Fruit fly (Drosophila melanogaster) whole organism, embryonic: ENCODE results near the gene MYPT-75D.
A peak's percentile ranks its signal among the peaks of the same experiment; 100 is the strongest.

ENCODE experiments used
- Asciz ChIP-seq: fragments of 200-800 bp; sonication (Bioruptor generic); optimal IDR thresholded peaks from 2 replicates; lab custom pipeline; 2017; ENCODE audit warnings: missing biosample characterization, mild to moderate bottlenecking, missing genetic modification characterization, missing genetic modification reagents
- B-H2 ChIP-seq: fragments of 200-800 bp; sonication (Bioruptor generic); optimal IDR thresholded peaks from 2 replicates; lab custom pipeline; 2018; ENCODE audit warnings: missing biosample characterization, mild to moderate bottlenecking, missing genetic modification characterization
- CG10654 ChIP-seq: fragments of 200-800 bp; sonication (Bioruptor generic); optimal IDR thresholded peaks from 2 replicates; lab custom pipeline; 2016; ENCODE audit warnings: missing biosample characterization, missing genetic modification characterization
- CG11696 ChIP-seq: fragments of 200-800 bp; sonication (Bioruptor generic); IDR thresholded peaks from 2 replicates; pipeline ENCODE4 v1.3.6; 2022; ENCODE audit warnings: missing biosample characterization, missing genetic modification characterization
- CG12659 ChIP-seq: fragments of 200-800 bp; sonication (Bioruptor generic); optimal IDR thresholded peaks from 3 replicates; lab custom pipeline; 2017; ENCODE audit warnings: mild to moderate bottlenecking, missing biosample characterization, missing genetic modification reagents, missing genetic modification characterization
- CG14441 ChIP-seq: fragments of 200-800 bp; sonication (Bioruptor generic); IDR thresholded peaks from 2 replicates; pipeline ENCODE4 v1.3.6; 2022; ENCODE audit warnings: missing biosample characterization, missing genetic modification characterization
- CG15269 ChIP-seq: fragments of 200-800 bp; sonication (Bioruptor generic); optimal IDR thresholded peaks from 2 replicates; lab custom pipeline; 2018; ENCODE audit warnings: missing biosample characterization, mild to moderate bottlenecking, missing genetic modification characterization, moderate library complexity
- CG16813 ChIP-seq: fragments of 200-800 bp; sonication (Bioruptor generic); IDR thresholded peaks from 3 replicates; pipeline ENCODE4 v1.3.6; 2022; ENCODE audit warnings: missing biosample characterization, missing genetic modification characterization; ENCODE audit not compliant: partially characterized antibody
- CG17328 ChIP-seq: fragments of 200-800 bp; sonication (Bioruptor generic); IDR thresholded peaks from 2 replicates; pipeline ENCODE4 v1.3.6; 2022; ENCODE audit warnings: missing biosample characterization, missing genetic modification characterization
- CG17359 ChIP-seq: fragments of 200-800 bp; sonication (Bioruptor generic); optimal IDR thresholded peaks from 3 replicates; lab custom pipeline; 2018; ENCODE audit warnings: missing biosample characterization, mild to moderate bottlenecking, missing genetic modification characterization, moderate library complexity
- CG17361 ChIP-seq: fragments of 200-800 bp; sonication (Bioruptor generic); IDR thresholded peaks from 3 replicates; pipeline ENCODE4 v1.3.6; 2022; ENCODE audit warnings: missing biosample characterization, missing genetic modification characterization
- CG17568 ChIP-seq: fragments of 200-800 bp; sonication (Bioruptor generic); optimal IDR thresholded peaks from 2 replicates; lab custom pipeline; 2018; ENCODE audit warnings: missing biosample characterization, mild to moderate bottlenecking, missing genetic modification characterization, moderate library complexity
- CG17829 ChIP-seq: fragments of 200-800 bp; optimal IDR thresholded peaks from 2 replicates; lab custom pipeline; 2019; ENCODE audit warnings: missing biosample characterization, mild to moderate bottlenecking, missing genetic modification characterization, moderate library complexity
- CG18599 ChIP-seq: fragments of 200-800 bp; sonication (Bioruptor generic); optimal IDR thresholded peaks from 3 replicates; lab custom pipeline; 2017; ENCODE audit warnings: missing biosample characterization, missing genetic modification characterization, mild to moderate bottlenecking, moderate library complexity, missing genetic modification reagents
- CG43689 ChIP-seq: fragments of 200-800 bp; sonication (Bioruptor generic); IDR thresholded peaks from 2 replicates; pipeline ENCODE4 v1.3.6; 2022; ENCODE audit warnings: missing biosample characterization, missing genetic modification characterization
- CG7556 ChIP-seq: fragments of 200-800 bp; sonication (Bioruptor generic); optimal IDR thresholded peaks from 2 replicates; lab custom pipeline; 2017; ENCODE audit warnings: missing biosample characterization, mild to moderate bottlenecking, missing genetic modification characterization
- CG8924 ChIP-seq: fragments of 200-800 bp; optimal IDR thresholded peaks from 3 replicates; lab custom pipeline; 2019; ENCODE audit warnings: missing biosample characterization, mild to moderate bottlenecking, missing genetic modification characterization, moderate library complexity
- Doc3 ChIP-seq: fragments of 200-800 bp; sonication (Bioruptor generic); IDR thresholded peaks from 3 replicates; pipeline ENCODE4 v1.3.6; 2022; ENCODE audit warnings: missing biosample characterization, missing genetic modification characterization; ENCODE audit not compliant: partially characterized antibody
- E2f1 ChIP-seq: fragments of 200-800 bp; sonication (Bioruptor generic); IDR thresholded peaks from 2 replicates; pipeline ENCODE4 v1.3.6; 2022; ENCODE audit warnings: missing biosample characterization, missing genetic modification characterization
- Fer3 ChIP-seq: fragments of 200-800 bp; sonication (Bioruptor generic); optimal IDR thresholded peaks from 2 replicates; lab custom pipeline; 2018; ENCODE audit warnings: missing biosample characterization, mild to moderate bottlenecking, missing genetic modification characterization, moderate library complexity
- Meics ChIP-seq: fragments of 200-800 bp; sonication (Bioruptor generic); optimal IDR thresholded peaks from 2 replicates; lab custom pipeline; 2017; ENCODE audit warnings: missing biosample characterization, mild to moderate bottlenecking, missing genetic modification characterization
- Mrtf ChIP-seq: fragments of 200-800 bp; sonication (Bioruptor generic); IDR thresholded peaks from 3 replicates; pipeline ENCODE4 v1.3.6; 2022; ENCODE audit warnings: missing biosample characterization, missing genetic modification characterization
- Nf-YC ChIP-seq: fragments of 200-800 bp; optimal IDR thresholded peaks from 3 replicates; lab custom pipeline; 2019; ENCODE audit warnings: missing biosample characterization, mild to moderate bottlenecking, missing genetic modification characterization, moderate library complexity
- Sox100B ChIP-seq: fragments of 200-800 bp; sonication (Bioruptor generic); optimal IDR thresholded peaks from 3 replicates; lab custom pipeline; 2018; ENCODE audit warnings: missing biosample characterization, mild to moderate bottlenecking, missing genetic modification characterization
- caup ChIP-seq: fragments of 200-800 bp; sonication (Bioruptor generic); optimal IDR thresholded peaks from 3 replicates; lab custom pipeline; 2017; ENCODE audit warnings: missing biosample characterization, mild to moderate bottlenecking, missing genetic modification characterization, moderate library complexity; ENCODE audit not compliant: severe bottlenecking
- cg ChIP-seq: fragments of 200-800 bp; sonication (Bioruptor generic); optimal IDR thresholded peaks from 3 replicates; lab custom pipeline; 2019; ENCODE audit warnings: missing biosample characterization, mild to moderate bottlenecking, missing genetic modification characterization, moderate library complexity
- corto ChIP-seq: fragments of 200-800 bp; sonication (Bioruptor generic); optimal IDR thresholded peaks from 2 replicates; lab custom pipeline; 2016; ENCODE audit warnings: missing biosample characterization, mild to moderate bottlenecking, missing genetic modification characterization, moderate library complexity
- crp ChIP-seq, 2 experiments: fragments of 200-800 bp; sonication (Bioruptor generic); optimal IDR thresholded peaks; 2 replicates in 1 of 2; 3 replicates in 1 of 2; lab custom pipeline; 2017; ENCODE audit warnings: missing biosample characterization in 2 of 2, missing genetic modification characterization in 2 of 2, mild to moderate bottlenecking in 1 of 2, moderate library complexity in 1 of 2
- exex ChIP-seq: fragments of 200-800 bp; sonication (Bioruptor generic); optimal IDR thresholded peaks from 4 replicates; lab custom pipeline; 2018; ENCODE audit warnings: missing biosample characterization, mild to moderate bottlenecking, missing genetic modification characterization, moderate library complexity
- fd3F ChIP-seq: fragments of 200-800 bp; sonication (Bioruptor generic); optimal IDR thresholded peaks from 2 replicates; lab custom pipeline; 2018; ENCODE audit warnings: missing biosample characterization, mild to moderate bottlenecking, missing genetic modification characterization, moderate library complexity
- gcm ChIP-seq: fragments of 200-800 bp; sonication (Bioruptor generic); optimal IDR thresholded peaks from 2 replicates; lab custom pipeline; 2019; ENCODE audit warnings: missing biosample characterization, mild to moderate bottlenecking, missing genetic modification characterization, moderate library complexity
- gsb ChIP-seq: fragments of 200-800 bp; sonication (Bioruptor generic); IDR thresholded peaks from 2 replicates; pipeline ENCODE4 v1.3.6; 2022; ENCODE audit warnings: missing biosample characterization, missing genetic modification characterization
- gt ChIP-seq: fragments of 200-800 bp; sonication (Bioruptor generic); IDR thresholded peaks from 2 replicates; pipeline ENCODE4 v1.3.6; 2022; ENCODE audit warnings: missing biosample characterization, missing genetic modification characterization
- h ChIP-seq: fragments of >200 bp; optimal IDR thresholded peaks from 2 replicates; lab custom pipeline; 2017
- ham ChIP-seq: fragments of 200-800 bp; sonication (Bioruptor generic); IDR thresholded peaks from 2 replicates; pipeline ENCODE4 v1.3.6; 2022; ENCODE audit warnings: missing biosample characterization, missing genetic modification characterization
- her ChIP-seq: fragments of 200-800 bp; sonication (Bioruptor generic); optimal IDR thresholded peaks from 2 replicates; lab custom pipeline; 2016; ENCODE audit warnings: missing biosample characterization, missing genetic modification characterization
- jumu ChIP-seq: fragments of 200-800 bp; sonication (Bioruptor generic); optimal IDR thresholded peaks from 3 replicates; lab custom pipeline; 2016; ENCODE audit warnings: missing biosample characterization, missing genetic modification characterization
- luna ChIP-seq: fragments of 200-800 bp; sonication (Bioruptor generic); optimal IDR thresholded peaks from 2 replicates; lab custom pipeline; 2016; ENCODE audit warnings: missing biosample characterization, missing genetic modification characterization
- ro ChIP-seq: fragments of 200-800 bp; sonication (Bioruptor generic); IDR thresholded peaks from 2 replicates; pipeline ENCODE4 v1.3.6; 2022; ENCODE audit warnings: missing biosample characterization, missing genetic modification characterization
- seq ChIP-seq: fragments of 200-800 bp; sonication (Bioruptor generic); IDR thresholded peaks from 2 replicates; pipeline ENCODE4 v1.3.6; 2022; ENCODE audit warnings: missing biosample characterization, missing genetic modification characterization
- slou ChIP-seq: fragments of 200-800 bp; sonication (Bioruptor generic); optimal IDR thresholded peaks from 3 replicates; lab custom pipeline; 2016; ENCODE audit warnings: missing biosample characterization, missing genetic modification characterization
- sna ChIP-seq: fragments of 200-800 bp; sonication (Bioruptor generic); IDR thresholded peaks from 2 replicates; pipeline ENCODE4 v1.3.6; 2022; ENCODE audit warnings: missing biosample characterization, missing genetic modification characterization; ENCODE audit not compliant: partially characterized antibody
- so ChIP-seq: fragments of 200-800 bp; sonication (Bioruptor generic); IDR thresholded peaks from 3 replicates; pipeline ENCODE4 v1.3.6; 2022; ENCODE audit warnings: missing biosample characterization, missing genetic modification characterization
- sqz ChIP-seq: fragments of 200-800 bp; sonication (Bioruptor generic); optimal IDR thresholded peaks from 3 replicates; lab custom pipeline; 2018; ENCODE audit warnings: missing biosample characterization, mild to moderate bottlenecking, missing genetic modification characterization
- trem ChIP-seq: fragments of 200-800 bp; optimal IDR thresholded peaks from 3 replicates; lab custom pipeline; 2019; ENCODE audit warnings: missing biosample characterization, mild to moderate bottlenecking, missing genetic modification characterization, moderate library complexity
- unpg ChIP-seq: fragments of 200-800 bp; sonication (Bioruptor generic); optimal IDR thresholded peaks from 3 replicates; lab custom pipeline; 2018; ENCODE audit warnings: missing biosample characterization, mild to moderate bottlenecking, missing genetic modification characterization, moderate library complexity
- wdn ChIP-seq: fragments of 200-800 bp; sonication (Bioruptor generic); IDR thresholded peaks from 2 replicates; pipeline ENCODE4 v1.3.6; 2022; ENCODE audit warnings: missing biosample characterization, missing genetic modification characterization
- wek ChIP-seq: fragments of 200-800 bp; sonication (Bioruptor generic); optimal IDR thresholded peaks from 3 replicates; lab custom pipeline; 2018; ENCODE audit warnings: missing biosample characterization, mild to moderate bottlenecking, missing genetic modification characterization, moderate library complexity
- zfh1 ChIP-seq: fragments of 200-800 bp; sonication (Bioruptor generic); IDR thresholded peaks from 3 replicates; pipeline ENCODE4 v1.3.6; 2022; ENCODE audit warnings: missing biosample characterization, missing genetic modification characterization

MYPT-75D gene

dm6 chr3L:18672203-18672602 is 46.4 kb downstream of the MYPT-75D start (continued):
- TF ChIP-seq CG14441 (0 out of 2 replicates have a peak, but pooled peaks have one; percentile 21), Mrtf (GFP tag; lab: Robert Waterston, UW) (no peak), caup (GFP tag; lab: Kevin White, UChicago) (peak; percentile 0), jumu (GFP tag; lab: Kevin White, UChicago) (no peak), unpg (peak; percentile 16), CG10654 (GFP tag; lab: Kevin White, UChicago) (no peak), cg (GFP tag; lab: Kevin White, UChicago) (no peak), exex (peak; percentile 8), wdn (GFP tag; lab: Robert Waterston, UW) (no peak), zfh1 (GFP tag; lab: Robert Waterston, UW) (peak; percentile 49; the same call in 1 of the 3 replicates), ro (GFP tag; lab: Robert Waterston, UW) (no peak), wek (no peak)

- TF ChIP-seq CG15269 (tag; lab: Kevin White, UChicago) (no peak), CG17361 (0 out of 3 replicates have a peak, but pooled peaks have one; percentile 18), CG17359 (tag; lab: Kevin White, UChicago) (no peak), Sox100B (GFP tag; lab: Kevin White, UChicago) (no peak), so (GFP tag; lab: Robert Waterston, UW) (0 out of 3 replicates have a peak, but pooled peaks have one; percentile 8), corto (GFP tag; lab: Kevin White, UChicago) (no peak), CG16813 (GFP tag; lab: Robert Waterston, UW) (peak; percentile 100), Fer3 (tag; lab: Kevin White, UChicago) (no peak), CG43689 (GFP tag; lab: Robert Waterston, UW) (no peak), CG17829 (tag; lab: Kevin White, UChicago) (peak; percentile 58), crp (GFP tag; optimal IDR thresholded peaks at IDR 0.05; lab: Kevin White, UChicago) (peak in 1 of 2 experiments; percentile 39), CG17328 (0 out of 2 replicates have a peak, but pooled peaks have one; percentile 6), sqz (GFP tag; lab: Kevin White, UChicago) (peak; percentile 52), E2f1 (GFP tag; lab: Robert Waterston, UW) (no peak), her (GFP tag; lab: Kevin White, UChicago) (peak; percentile 58), gsb (GFP tag; lab: Robert Waterston, UW) (no peak), trem (tag; lab: Kevin White, UChicago) (peak; percentile 88), gt (GFP tag; lab: Robert Waterston, UW) (no peak), gcm (GFP tag; lab: Kevin White, UChicago) (no peak), CG7556 (GFP tag; lab: Kevin White, UChicago) (no peak), CG11696 (GFP tag; lab: Robert Waterston, UW) (no peak), CG17568 (no peak), CG12659 (GFP tag; lab: Kevin White, UChicago) (peak; percentile 67), sna (peak; percentile 100), CG8924 (tag; lab: Kevin White, UChicago) (peak; percentile 6), slou (GFP tag; lab: Kevin White, UChicago) (no peak), B-H2 (GFP tag; lab: Kevin White, UChicago) (no peak), CG18599 (GFP tag; lab: Kevin White, UChicago) (no peak), luna (GFP tag; lab: Kevin White, UChicago) (peak; percentile 10), seq (GFP tag; lab: Robert Waterston, UW) (no peak), Nf-YC (peak; percentile 6), Doc3 (GFP tag; lab: Robert Waterston, UW) (peak; percentile 100), fd3F (GFP tag; lab: Kevin White, UChicago) (no peak), Asciz (GFP tag; lab: Kevin White, UChicago) (no peak), Meics (GFP tag; lab: Kevin White, UChicago) (peak; percentile 17), ham (GFP tag; lab: Robert Waterston, UW) (no peak), h (lab: Kevin White, UChicago) (no peak)
Measured at dm6 chr3L:18672986-18673633, 47.4 kb downstream of the MYPT-75D start, which contains the start of gene Capr. Capr (minus strand) TSS chr3L:18673324.
